Worm (Caenorhabditis elegans): Measurements from ENCODE around the gene R02D5.9.

The R02D5.9 gene

DNA sequence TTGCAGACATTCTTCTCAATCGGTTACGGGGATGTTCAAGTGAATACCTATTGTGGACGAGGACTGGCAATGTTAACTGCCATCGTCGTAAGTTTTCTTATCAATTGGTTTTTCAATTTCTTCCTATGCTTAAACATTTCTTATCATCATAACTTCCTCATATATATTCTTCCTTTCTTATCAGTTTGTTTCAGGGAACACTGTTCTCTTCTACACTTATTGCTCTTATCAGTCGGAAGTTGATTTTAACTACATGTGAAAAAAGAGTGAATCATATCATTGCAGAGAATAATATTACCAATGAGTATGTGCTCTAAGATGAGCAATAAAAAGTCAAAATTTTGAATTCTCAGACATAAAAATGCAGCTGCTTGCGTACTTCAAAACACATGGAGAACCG, 31.2 kb upstream of the R02D5.9 start:
- TF ChIP-seq lin-1 (GFP tag; IDR thresholded peaks at IDR 0.05) (peak; percentile 43; the same call in 1 of the 2 replicates), zip-11 (GFP tag; IDR thresholded peaks at IDR 0.05) (no peak), zfp-3 (GFP tag; conservative IDR thresholded peaks at IDR 0.05) (no peak), lin-38 (GFP tag; IDR thresholded peaks at IDR 0.05) (no peak), dmd-6 (GFP tag; IDR thresholded peaks at IDR 0.05) (peak; percentile 57), lsy-2 (tag; optimal IDR thresholded peaks at IDR 0.05) (no peak), F44E2.7 (GFP tag; IDR thresholded peaks at IDR 0.05) (no peak), nhr-102 (tag; optimal IDR thresholded peaks at IDR 0.05) (no peak), dmd-8 (GFP tag; IDR thresholded peaks at IDR 0.05) (no peak), daf-16 (GFP tag; optimal IDR thresholded peaks at IDR 0.05) (no peak), daf-16 (tag; optimal IDR thresholded peaks at IDR 0.05) (peak; percentile 32), jun-1 (tag; optimal IDR thresholded peaks at IDR 0.05) (peak; percentile 80), nhr-25 (tag; optimal IDR thresholded peaks at IDR 0.05; ENCODE audit: borderline replicate concordance, insufficient read depth) (no peak), nhr-6 (tag; optimal IDR thresholded peaks at IDR 0.05) (peak; percentile 73), daf-8 (GFP tag; IDR thresholded peaks at IDR 0.05) (no peak), lin-13 (GFP tag; optimal IDR thresholded peaks at IDR 0.05) (no peak), nhr-77 (tag; optimal IDR thresholded peaks at IDR 0.05) (peak; percentile 65), nhr-42 (GFP tag; IDR thresholded peaks at IDR 0.05) (no peak), ama-1 (optimal IDR thresholded peaks at IDR 0.05) (no peak), ztf-11 (tag; optimal IDR thresholded peaks at IDR 0.05) (no peak), mes-2 (tag; optimal IDR thresholded peaks at IDR 0.05; ENCODE audit: poor library complexity, severe bottlenecking) (no peak), ZK546.5 (tag; optimal IDR thresholded peaks at IDR 0.05) (no peak), madf-5 (GFP tag; IDR thresholded peaks at IDR 0.05) (no peak), nhr-28 (tag; optimal IDR thresholded peaks at IDR 0.05) (peak; percentile 86), set-16 (GFP tag; IDR thresholded peaks at IDR 0.05) (no peak), mdl-1 (tag; optimal IDR thresholded peaks at IDR 0.05) (no peak), nhr-76 (tag; optimal IDR thresholded peaks at IDR 0.05) (no peak), madf-9 (GFP tag; conservative IDR thresholded peaks at IDR 0.05) (no peak), mxl-3 (GFP tag; optimal IDR thresholded peaks at IDR 0.05) (no peak), cey-2 (tag; optimal IDR thresholded peaks at IDR 0.05; ENCODE audit: borderline replicate concordance, insufficient read depth) (no peak), unc-130 (GFP tag; optimal IDR thresholded peaks at IDR 0.05) (no peak), spr-1 (tag; optimal IDR thresholded peaks at IDR 0.05) (no peak), tra-1 (GFP tag; IDR thresholded peaks at IDR 0.05) (peak; percentile 50; the same call in 1 of the 2 replicates), ceh-20 (GFP tag; IDR thresholded peaks at IDR 0.05) (no peak), zfp-2 (tag; optimal IDR thresholded peaks at IDR 0.05) (no peak), php-3 (GFP tag; IDR thresholded peaks at IDR 0.05) (0 out of 2 replicates have a peak, but pooled peaks have one; percentile 40), F10B5.3 (tag; optimal IDR thresholded peaks at IDR 0.05) (no peak), tag-97 (GFP tag; IDR thresholded peaks at IDR 0.05) (no peak), dmd-9 (GFP tag; IDR thresholded peaks at IDR 0.05) (no peak), duxl-1 (tag; optimal IDR thresholded peaks at IDR 0.05; ENCODE audit: poor library complexity) (no peak), lin-29 (GFP tag; IDR thresholded peaks at IDR 0.05) (no peak), pqm-1 (tag; optimal IDR thresholded peaks at IDR 0.05) (peak; percentile 94), nhr-237 (tag; optimal IDR thresholded peaks at IDR 0.05) (no peak), ceh-32 (tag; optimal IDR thresholded peaks at IDR 0.05; ENCODE audit: poor library complexity) (no peak), ztf-7 (tag; optimal IDR thresholded peaks at IDR 0.05) (no peak), sdz-12 (GFP tag; optimal IDR thresholded peaks at IDR 0.05) (no peak), daf-12 (tag; optimal IDR thresholded peaks at IDR 0.05) (no peak), lim-7 (GFP tag; IDR thresholded peaks at IDR 0.05) (no peak), hlh-30 (tag; optimal IDR thresholded peaks at IDR 0.05; ENCODE audit: insufficient read depth) (no peak), Y75B8A.6 (GFP tag; IDR thresholded peaks at IDR 0.05) (no peak), ceh-44 (GFP tag; IDR thresholded peaks at IDR 0.05) (no peak), saeg-2 (GFP tag; IDR thresholded peaks at IDR 0.05) (no peak)

All from whole organism, L4 larva.